Worm (Caenorhabditis elegans): ENCODE measurements around the gene srh-272.

ce11 chrV:2818117-2818516, 45.0 kb upstream of the srh-272 start, which contains the start of gene srt-34:
- no peak for TF ChIP-seq snpc-4 (GFP tag; optimal IDR thresholded peaks at IDR 0.05)
- TF ChIP-seq snpc-4 (tag; optimal IDR thresholded peaks at IDR 0.05): no peak
- TF ChIP-seq hrde-1 (tag; optimal IDR thresholded peaks at IDR 0.05; ENCODE audit: borderline replicate concordance): no peak
- TF ChIP-seq rec-8 (tag; optimal IDR thresholded peaks at IDR 0.05): no peak
- no peak for TF ChIP-seq madf-10 (tag; optimal IDR thresholded peaks at IDR 0.05)
- no peak for TF ChIP-seq bed-1 (GFP tag; IDR thresholded peaks at IDR 0.05)
- no peak for TF ChIP-seq hlh-26 (GFP tag; conservative IDR thresholded peaks at IDR 0.05)
- TF ChIP-seq sea-2 (GFP tag; IDR thresholded peaks at IDR 0.05): no peak
